Fruit fly (Drosophila melanogaster) whole organism, embryonic: ENCODE results near the gene CG42268.

Experiments
- Atf3 ChIP-seq: fragments of 200-800 bp; sonication (Bioruptor generic); optimal IDR thresholded peaks from 3 replicates; lab custom pipeline; 2016; ENCODE audit warnings: missing biosample characterization, missing genetic modification characterization
- B-H1 ChIP-seq: fragments of 200-800 bp; sonication (Bioruptor generic); IDR thresholded peaks from 3 replicates; pipeline ENCODE4 v1.3.6; 2022; ENCODE audit warnings: missing biosample characterization, missing genetic modification characterization
- CG10274 ChIP-seq: fragments of 200-800 bp; sonication (Bioruptor generic); optimal IDR thresholded peaks from 3 replicates; lab custom pipeline; 2017; ENCODE audit warnings: missing biosample characterization, mild to moderate bottlenecking, missing genetic modification characterization
- CG10462 ChIP-seq: fragments of 200-800 bp; sonication (Bioruptor generic); optimal IDR thresholded peaks from 2 replicates; lab custom pipeline; 2016; ENCODE audit warnings: missing biosample characterization, missing genetic modification characterization
- CG14965 ChIP-seq: fragments of 200-800 bp; sonication (Bioruptor generic); optimal IDR thresholded peaks from 2 replicates; lab custom pipeline; 2016; ENCODE audit warnings: missing biosample characterization, missing genetic modification characterization, borderline replicate concordance
- CG15479 ChIP-seq: fragments of 200-800 bp; sonication (Bioruptor generic); optimal IDR thresholded peaks from 3 replicates; lab custom pipeline; 2019; ENCODE audit warnings: missing biosample characterization, mild to moderate bottlenecking, missing genetic modification characterization, moderate library complexity
- CG17186 ChIP-seq: fragments of 200-800 bp; sonication (Bioruptor generic); optimal IDR thresholded peaks from 3 replicates; lab custom pipeline; 2017; ENCODE audit warnings: missing biosample characterization, missing genetic modification reagents, missing genetic modification characterization
- CG18599 ChIP-seq: fragments of 200-800 bp; sonication (Bioruptor generic); optimal IDR thresholded peaks from 3 replicates; lab custom pipeline; 2017; ENCODE audit warnings: missing biosample characterization, missing genetic modification characterization, mild to moderate bottlenecking, moderate library complexity, missing genetic modification reagents
- CG18619 ChIP-seq: fragments of 200-800 bp; sonication (Bioruptor generic); optimal IDR thresholded peaks from 3 replicates; lab custom pipeline; 2017; ENCODE audit warnings: missing biosample characterization, mild to moderate bottlenecking, missing genetic modification characterization
- CG2129 ChIP-seq: fragments of 200-800 bp; sonication (Bioruptor generic); IDR thresholded peaks from 2 replicates; pipeline ENCODE4 v1.3.6; 2022; ENCODE audit warnings: missing biosample characterization, missing genetic modification characterization; ENCODE audit not compliant: partially characterized antibody
- CG4617 ChIP-seq: fragments of 200-800 bp; sonication (Bioruptor generic); optimal IDR thresholded peaks from 3 replicates; lab custom pipeline; 2016; ENCODE audit warnings: missing biosample characterization, missing genetic modification characterization, borderline replicate concordance
- CG7786 ChIP-seq: fragments of 200-800 bp; sonication (Bioruptor generic); optimal IDR thresholded peaks from 2 replicates; lab custom pipeline; 2016; ENCODE audit warnings: missing biosample characterization, missing genetic modification characterization
- Camta ChIP-seq: fragments of 200-800 bp; sonication (Bioruptor generic); optimal IDR thresholded peaks from 2 replicates; lab custom pipeline; 2016; ENCODE audit warnings: missing biosample characterization, missing genetic modification characterization
- D ChIP-seq, 2 experiments: fragments of 200-800 bp in 1 of 2; fragments of >200 bp in 1 of 2; sonication (Bioruptor generic) in 1 of 2; optimal IDR thresholded peaks; 2 replicates in 1 of 2; 3 replicates in 1 of 2; lab custom pipeline; 2017; ENCODE audit warnings: mild to moderate bottlenecking in 1 of 2, missing biosample characterization in 1 of 2, missing genetic modification characterization in 1 of 2, missing genetic modification reagents in 1 of 2
- Dfd ChIP-seq, 2 experiments: fragments of >200 bp; optimal IDR thresholded peaks; 2 replicates each; lab custom pipeline; 2017; ENCODE audit warnings: missing biosample characterization in 2 of 2, missing genetic modification characterization in 2 of 2
- Eip74EF ChIP-seq, 2 experiments: fragments of 200-800 bp in 1 of 2; fragments of >200 bp in 1 of 2; sonication (Bioruptor generic) in 1 of 2; optimal IDR thresholded peaks; 2 replicates each; lab custom pipeline; 2017 to 2019; ENCODE audit warnings: missing biosample characterization in 2 of 2, missing genetic modification characterization in 2 of 2, mild to moderate bottlenecking in 1 of 2, moderate library complexity in 1 of 2
- Ets97D ChIP-seq: fragments of 200-800 bp; sonication (Bioruptor generic); optimal IDR thresholded peaks from 3 replicates; lab custom pipeline; 2016; ENCODE audit warnings: missing biosample characterization, missing genetic modification characterization
- Fer2 ChIP-seq: fragments of 200-800 bp; sonication (Bioruptor generic); optimal IDR thresholded peaks from 2 replicates; lab custom pipeline; 2018; ENCODE audit warnings: missing biosample characterization, mild to moderate bottlenecking, missing genetic modification characterization, moderate library complexity
- Gsc ChIP-seq: fragments of 200-800 bp; sonication (Bioruptor generic); IDR thresholded peaks from 2 replicates; pipeline ENCODE4 v1.3.6; 2022; ENCODE audit warnings: missing biosample characterization, missing genetic modification characterization
- HmgD ChIP-seq: fragments of 200-800 bp; sonication (Bioruptor generic); optimal IDR thresholded peaks from 3 replicates; lab custom pipeline; 2016; ENCODE audit warnings: missing biosample characterization, missing genetic modification characterization
- Jarid2 ChIP-seq: fragments of 200-800 bp; sonication (Bioruptor generic); optimal IDR thresholded peaks from 3 replicates; lab custom pipeline; 2017; ENCODE audit warnings: mild to moderate bottlenecking, missing biosample characterization, missing genetic modification reagents, missing genetic modification characterization
- MESR4 ChIP-seq: fragments of 200-800 bp; sonication (Bioruptor generic); optimal IDR thresholded peaks from 2 replicates; lab custom pipeline; 2018; ENCODE audit warnings: missing biosample characterization, mild to moderate bottlenecking, missing genetic modification characterization, moderate library complexity
- NFAT ChIP-seq: fragments of 200-800 bp; sonication (Bioruptor generic); IDR thresholded peaks from 2 replicates; pipeline ENCODE4 v1.3.6; 2022; ENCODE audit warnings: missing biosample characterization, missing genetic modification characterization
- Nf-YA ChIP-seq: fragments of 200-800 bp; sonication (Bioruptor generic); IDR thresholded peaks from 2 replicates; pipeline ENCODE4 v1.3.6; 2022; ENCODE audit warnings: missing biosample characterization, missing genetic modification characterization
- Nf-YC ChIP-seq: fragments of 200-800 bp; optimal IDR thresholded peaks from 3 replicates; lab custom pipeline; 2019; ENCODE audit warnings: missing biosample characterization, mild to moderate bottlenecking, missing genetic modification characterization, moderate library complexity
- Opbp ChIP-seq: fragments of 200-800 bp; sonication (Bioruptor generic); IDR thresholded peaks from 3 replicates; pipeline ENCODE4 v1.3.6; 2022; ENCODE audit warnings: missing biosample characterization, missing genetic modification characterization; ENCODE audit not compliant: partially characterized antibody
- Six4 ChIP-seq: fragments of 200-800 bp; sonication (Bioruptor generic); optimal IDR thresholded peaks from 2 replicates; lab custom pipeline; 2016; ENCODE audit warnings: missing biosample characterization, missing genetic modification characterization
- Sry-β ChIP-seq: fragments of 200-800 bp; sonication (Bioruptor generic); optimal IDR thresholded peaks from 2 replicates; lab custom pipeline; 2018; ENCODE audit warnings: missing biosample characterization, mild to moderate bottlenecking, missing genetic modification characterization, moderate library complexity
- ap ChIP-seq: fragments of 200-800 bp; sonication (Bioruptor generic); IDR thresholded peaks from 2 replicates; pipeline ENCODE4 v1.3.6; 2022; ENCODE audit warnings: missing biosample characterization, missing genetic modification characterization
- bcd ChIP-seq: fragments of 200-800 bp; sonication (Bioruptor generic); optimal IDR thresholded peaks from 2 replicates; lab custom pipeline; 2017; ENCODE audit warnings: missing biosample characterization, mild to moderate bottlenecking, missing genetic modification characterization
- chm ChIP-seq: fragments of 200-800 bp; sonication (Bioruptor generic); IDR thresholded peaks from 2 replicates; pipeline ENCODE4 v1.3.6; 2022; ENCODE audit warnings: missing biosample characterization, missing genetic modification characterization
- crol ChIP-seq: fragments of 200-800 bp; sonication (Bioruptor generic); IDR thresholded peaks from 2 replicates; pipeline ENCODE4 v1.3.6; 2022; ENCODE audit warnings: missing biosample characterization, missing genetic modification characterization
- esg ChIP-seq: fragments of 200-800 bp; sonication (Bioruptor generic); conservative IDR thresholded peaks from 2 replicates; pipeline ENCODE4 v1.3.6; 2022; ENCODE audit warnings: missing biosample characterization, missing genetic modification characterization
- gcm2 ChIP-seq: fragments of 200-800 bp; sonication (Bioruptor generic); optimal IDR thresholded peaks from 2 replicates; lab custom pipeline; 2016; ENCODE audit warnings: missing biosample characterization, missing genetic modification characterization
- gem ChIP-seq: fragments of 200-800 bp; sonication (Bioruptor generic); optimal IDR thresholded peaks from 2 replicates; lab custom pipeline; 2019; ENCODE audit warnings: missing biosample characterization, mild to moderate bottlenecking, missing genetic modification characterization, moderate library complexity
- grau ChIP-seq: fragments of 200-800 bp; optimal IDR thresholded peaks from 3 replicates; lab custom pipeline; 2019; ENCODE audit warnings: missing biosample characterization, mild to moderate bottlenecking, missing genetic modification characterization, moderate library complexity
- grn ChIP-seq: fragments of 200-800 bp; sonication (Bioruptor generic); optimal IDR thresholded peaks from 3 replicates; lab custom pipeline; 2017; ENCODE audit warnings: missing biosample characterization, missing genetic modification characterization
- hbn ChIP-seq: fragments of 200-800 bp; sonication (Bioruptor generic); IDR thresholded peaks from 2 replicates; pipeline ENCODE4 v1.3.6; 2022; ENCODE audit warnings: missing biosample characterization, missing genetic modification characterization; ENCODE audit not compliant: partially characterized antibody
- her ChIP-seq: fragments of 200-800 bp; sonication (Bioruptor generic); optimal IDR thresholded peaks from 2 replicates; lab custom pipeline; 2016; ENCODE audit warnings: missing biosample characterization, missing genetic modification characterization
- pros ChIP-seq: fragments of 200-800 bp; sonication (Bioruptor generic); optimal IDR thresholded peaks from 3 replicates; lab custom pipeline; 2019; ENCODE audit warnings: missing biosample characterization, mild to moderate bottlenecking, missing genetic modification characterization, moderate library complexity
- row ChIP-seq: fragments of 200-800 bp; sonication (Bioruptor generic); IDR thresholded peaks from 3 replicates; pipeline ENCODE4 v1.3.6; 2022; ENCODE audit warnings: missing biosample characterization, missing genetic modification characterization
- sens ChIP-seq: fragments of 200-800 bp; sonication (Bioruptor generic); peaks from one replicate; lab custom pipeline; 2016; ENCODE audit warnings: missing biosample characterization, missing genetic modification characterization
- stwl ChIP-seq: fragments of 200-800 bp; sonication (Bioruptor generic); optimal IDR thresholded peaks from 3 replicates; lab custom pipeline; 2018; ENCODE audit warnings: missing biosample characterization, mild to moderate bottlenecking, missing genetic modification characterization, moderate library complexity
- tna ChIP-seq: fragments of 200-800 bp; sonication (Bioruptor generic); IDR thresholded peaks from 2 replicates; pipeline ENCODE4 v1.3.6; 2022; ENCODE audit warnings: missing biosample characterization, missing genetic modification characterization; ENCODE audit not compliant: partially characterized antibody
- toy ChIP-seq: fragments of 200-800 bp; sonication (Bioruptor generic); IDR thresholded peaks from 2 replicates; pipeline ENCODE4 v1.3.6; 2022; ENCODE audit warnings: missing biosample characterization, missing genetic modification characterization
- vnd ChIP-seq: fragments of 200-800 bp; sonication (Bioruptor generic); IDR thresholded peaks from 3 replicates; pipeline ENCODE4 v1.3.6; 2022; ENCODE audit warnings: missing biosample characterization, missing genetic modification characterization; ENCODE audit not compliant: partially characterized antibody
- zf30C ChIP-seq: fragments of 200-800 bp; sonication (Bioruptor generic); optimal IDR thresholded peaks from 3 replicates; lab custom pipeline; 2018; ENCODE audit warnings: missing biosample characterization, mild to moderate bottlenecking, missing genetic modification characterization

CG42268 gene

DNA sequence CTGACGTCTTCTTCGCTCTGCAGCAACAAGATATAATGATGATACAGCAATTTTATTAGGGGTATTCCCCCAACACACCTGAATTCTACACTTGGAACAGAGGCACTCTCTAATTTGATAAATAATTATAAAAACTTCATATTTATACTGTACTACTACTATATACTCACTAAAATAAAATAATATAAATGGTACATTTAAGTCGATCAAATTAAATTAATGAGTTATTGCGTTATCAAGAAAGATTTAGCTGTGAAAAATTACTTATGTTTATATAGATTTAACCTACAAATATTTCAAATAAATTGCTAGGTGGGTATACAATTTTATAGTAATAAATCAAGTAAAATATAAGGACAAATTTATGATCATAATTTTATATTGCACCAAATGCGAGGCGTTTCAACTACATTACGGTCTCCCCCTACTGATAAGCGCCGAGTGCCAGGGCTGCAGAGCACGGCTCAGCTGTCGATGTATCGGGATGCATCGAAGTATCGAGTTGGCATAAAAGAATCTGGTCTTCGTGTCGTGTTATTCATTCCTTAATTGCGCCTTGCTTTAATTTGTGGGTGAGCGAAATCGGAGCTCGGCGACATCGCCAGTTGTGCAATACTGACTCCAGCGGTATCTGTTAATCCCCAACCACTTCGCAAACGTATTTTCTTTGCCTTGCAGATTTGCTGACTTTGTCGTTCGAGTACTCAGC lies 46.2 kb downstream of the CG42268 start, which contains the start of gene vsg (continued):
- no peak for TF ChIP-seq CG17186

dm6 chr3L:9713383-9713827 lies 46.8 kb downstream of the CG42268 start, which contains the start of gene SH3PX1:
Gene SH3PX1 (minus strand): TSS chr3L:9713827.
- no peak for TF ChIP-seq Eip74EF (GFP tag; optimal IDR thresholded peaks at IDR 0.05; lab: Kevin White, UChicago)
- TF ChIP-seq chm (GFP tag; lab: Robert Waterston, UW) = no peak
- TF ChIP-seq CG2129 (GFP tag; lab: Robert Waterston, UW) = no peak
- no peak for TF ChIP-seq Nf-YC (tag; lab: Kevin White, UChicago)
- peak; percentile 1 for TF ChIP-seq HmgD (GFP tag; lab: Kevin White, UChicago)
- TF ChIP-seq Sry-β (GFP tag; lab: Kevin White, UChicago) = no peak
- TF ChIP-seq CG7786 (GFP tag; lab: Kevin White, UChicago) = no peak
- TF ChIP-seq stwl = no peak
- TF ChIP-seq pros (GFP tag; lab: Kevin White, UChicago) = no peak
- TF ChIP-seq CG10462 (GFP tag; lab: Kevin White, UChicago) = no peak
- no peak for TF ChIP-seq CG10274 (GFP tag; lab: Kevin White, UChicago)
- TF ChIP-seq Fer2 (tag; lab: Kevin White, UChicago) = no peak
- no peak for TF ChIP-seq row (GFP tag; lab: Robert Waterston, UW)
- 0 out of 2 replicates have a peak, but pooled peaks have one; percentile 26 for TF ChIP-seq hbn (GFP tag; lab: Robert Waterston, UW)
- no peak for TF ChIP-seq CG14965 (GFP tag; lab: Kevin White, UChicago)
- TF ChIP-seq Jarid2 (GFP tag; lab: Kevin White, UChicago) = peak; percentile 38
- peak; percentile 6 for TF ChIP-seq D (optimal IDR thresholded peaks at IDR 0.05; lab: Kevin White, UChicago)
- TF ChIP-seq D (GFP tag; optimal IDR thresholded peaks at IDR 0.05; lab: Kevin White, UChicago) = no peak
- TF ChIP-seq MESR4 (GFP tag; lab: Kevin White, UChicago) = peak; percentile 97
- no peak for TF ChIP-seq gem (tag; lab: Kevin White, UChicago)
- no peak for TF ChIP-seq esg (GFP tag; lab: Robert Waterston, UW)
- no peak for TF ChIP-seq Dfd (GFP tag; optimal IDR thresholded peaks at IDR 0.05; lab: Kevin White, UChicago)
- TF ChIP-seq ap = no peak
- TF ChIP-seq CG18599 (GFP tag; lab: Kevin White, UChicago) = no peak
- TF ChIP-seq CG4617 (GFP tag; lab: Kevin White, UChicago) = peak; percentile 48
- TF ChIP-seq gcm2 = no peak
- TF ChIP-seq Nf-YA (GFP tag; lab: Robert Waterston, UW) = no peak
- no peak for TF ChIP-seq zf30C (GFP tag; lab: Kevin White, UChicago)
- TF ChIP-seq her (GFP tag; lab: Kevin White, UChicago) = peak; percentile 11
- TF ChIP-seq NFAT (GFP tag; lab: Robert Waterston, UW) = no peak
- TF ChIP-seq Ets97D (GFP tag; lab: Kevin White, UChicago) = no peak
- TF ChIP-seq vnd (GFP tag; lab: Robert Waterston, UW) = no peak
- TF ChIP-seq CG15479 = no peak
- no peak for TF ChIP-seq grau
- no peak for TF ChIP-seq CG18619 (GFP tag; lab: Kevin White, UChicago)
- TF ChIP-seq tna (GFP tag; lab: Robert Waterston, UW) = 0 out of 2 replicates have a peak, but pooled peaks have one; percentile 36
- TF ChIP-seq crol (GFP tag; lab: Robert Waterston, UW) = 0 out of 2 replicates have a peak, but pooled peaks have one; percentile 47
- TF ChIP-seq grn = no peak
- TF ChIP-seq bcd (GFP tag; lab: Kevin White, UChicago) = no peak
- TF ChIP-seq sens (GFP tag; lab: Kevin White, UChicago) = peak; percentile 63
- no peak for TF ChIP-seq Camta (GFP tag; lab: Kevin White, UChicago)
- no peak for TF ChIP-seq Six4 (GFP tag; lab: Kevin White, UChicago)
- TF ChIP-seq toy (GFP tag; lab: Robert Waterston, UW) = no peak
- TF ChIP-seq Gsc (GFP tag; lab: Robert Waterston, UW) = no peak
- no peak for TF ChIP-seq B-H1 (GFP tag; lab: Robert Waterston, UW)
- 0 out of 3 replicates have a peak, but pooled peaks have one; percentile 23 for TF ChIP-seq Opbp (GFP tag; lab: Robert Waterston, UW)
- TF ChIP-seq Atf3 (GFP tag; lab: Kevin White, UChicago) = no peak
